Worm (Caenorhabditis elegans) whole organism, L4/young adult: ENCODE data around the gene dsl-4.

Experiments used
- W03F9.2 ChIP-seq: fragments of 150-350 bp; optimal IDR thresholded peaks from 2 replicates; lab custom pipeline; 2014; ENCODE audit warnings: missing biosample characterization, missing genetic modification characterization
- him-1 ChIP-seq: sonication (generic microtip); optimal IDR thresholded peaks from 2 replicates; lab custom pipeline; 2016; ENCODE audit warnings: missing genotype, missing genetic modification reagents, missing genetic modification characterization, missing compliant biosample characterization

DNA sequence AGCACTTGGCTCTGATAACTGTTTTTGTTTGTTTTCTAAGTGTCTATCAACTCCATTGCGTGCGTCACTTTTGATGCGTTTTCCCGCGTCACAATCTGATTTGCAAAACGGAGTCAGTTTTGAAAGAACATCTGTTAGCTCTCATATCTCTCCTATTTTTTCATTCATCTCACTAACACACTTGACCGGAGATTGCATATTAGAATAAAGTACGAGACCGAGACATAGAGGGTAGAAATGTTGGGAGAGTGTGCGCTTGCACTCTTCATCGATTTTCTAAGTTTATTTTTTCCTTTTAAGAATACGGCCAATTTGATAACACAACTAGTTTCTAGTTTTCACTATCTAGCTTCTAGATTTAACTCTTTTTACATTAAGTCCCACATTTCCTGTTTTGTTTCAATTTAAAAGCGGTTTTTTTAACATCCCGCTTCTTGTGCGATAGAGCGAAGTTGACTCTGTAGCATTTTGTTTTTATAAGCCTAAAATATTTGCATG, 51.2 kb downstream of the dsl-4 start:
- TF ChIP-seq him-1 (tag; lab: Kevin White, UChicago) (no peak), W03F9.2 (tag; lab: Kevin White, UChicago) (no peak)
